Worm (Caenorhabditis elegans): Measurements from ENCODE around the gene T04C12.33.

T04C12.33 gene

ce11 chrV:11078104-11078724 lies 26.2 kb downstream of the T04C12.33 start, which contains the start of gene act-2 (continued):
- no peak for TF ChIP-seq attf-3 (GFP tag; conservative IDR thresholded peaks at IDR 0.05)
- no peak for TF ChIP-seq let-607 (tag; optimal IDR thresholded peaks at IDR 0.05)
- peak; percentile 91 for TF ChIP-seq D2030.7 (GFP tag; IDR thresholded peaks at IDR 0.05)
- peak; percentile 38 for TF ChIP-seq hrde-1 (tag; optimal IDR thresholded peaks at IDR 0.05; ENCODE audit: borderline replicate concordance)
- TF ChIP-seq efl-1 (GFP tag; optimal IDR thresholded peaks at IDR 0.05): peak; percentile 96
- no peak for TF ChIP-seq F57A8.1 (GFP tag; optimal IDR thresholded peaks at IDR 0.05)
- TF ChIP-seq nfya-2 (GFP tag; IDR thresholded peaks at IDR 0.05): no peak
- TF ChIP-seq B0019.2 (GFP tag; conservative IDR thresholded peaks at IDR 0.05): peak; percentile 75; the same call in 1 of the 2 replicates
- peak; percentile 85 for TF ChIP-seq pbrm-1 (GFP tag; IDR thresholded peaks at IDR 0.05)
- TF ChIP-seq bed-2 (GFP tag; IDR thresholded peaks at IDR 0.05): no peak
- TF ChIP-seq K12H6.12 (tag; optimal IDR thresholded peaks at IDR 0.05): peak; percentile 3
- peak; percentile 20 for TF ChIP-seq snpc-1.1 (tag; optimal IDR thresholded peaks at IDR 0.05; ENCODE audit: insufficient read depth)
- TF ChIP-seq egl-44 (GFP tag; IDR thresholded peaks at IDR 0.05): no peak
- no peak for TF ChIP-seq F22D6.2 (tag; optimal IDR thresholded peaks at IDR 0.05)
- no peak for TF ChIP-seq sdz-38 (tag; optimal IDR thresholded peaks at IDR 0.05)
- TF ChIP-seq ztf-3 (GFP tag; optimal IDR thresholded peaks at IDR 0.05): no peak
- no peak for TF ChIP-seq repo-1 (tag; optimal IDR thresholded peaks at IDR 0.05)
- TF ChIP-seq zim-3 (tag; optimal IDR thresholded peaks at IDR 0.05): no peak
- peak; percentile 55 for TF ChIP-seq lsl-1 (GFP tag; optimal IDR thresholded peaks at IDR 0.05)
- TF ChIP-seq tlf-1 (GFP tag; optimal IDR thresholded peaks at IDR 0.05): peak; percentile 55
- no peak for TF ChIP-seq C06A6.2 (GFP tag; conservative IDR thresholded peaks at IDR 0.05)
- TF ChIP-seq attf-5 (GFP tag; optimal IDR thresholded peaks at IDR 0.05): peak; percentile 62
- peak; percentile 50 for TF ChIP-seq unc-130 (GFP tag; optimal IDR thresholded peaks at IDR 0.05)
- peak; percentile 87 for TF ChIP-seq madf-3 (GFP tag; IDR thresholded peaks at IDR 0.05)
- peak; percentile 77 for TF ChIP-seq Y53G8AR.9 (GFP tag; conservative IDR thresholded peaks at IDR 0.05)
- peak; percentile 8 for TF ChIP-seq rpc-1 (optimal IDR thresholded peaks at IDR 0.05)
- no peak for TF ChIP-seq rpc-1 (tag; optimal IDR thresholded peaks at IDR 0.05)
- no peak; the same call in 1 of the 2 replicates for TF ChIP-seq B0336.3 (GFP tag; IDR thresholded peaks at IDR 0.05)
- no peak for TF ChIP-seq gei-17 (GFP tag; optimal IDR thresholded peaks at IDR 0.05)
- TF ChIP-seq B0035.1 (tag; optimal IDR thresholded peaks at IDR 0.05): no peak
- no peak for TF ChIP-seq Y56A3A.18 (GFP tag; IDR thresholded peaks at IDR 0.05)
- peak; percentile 76 for TF ChIP-seq C17E4.6 (GFP tag; IDR thresholded peaks at IDR 0.05)
- TF ChIP-seq tbx-9 (tag; optimal IDR thresholded peaks at IDR 0.05; ENCODE audit: borderline replicate concordance): no peak
- TF ChIP-seq sea-2 (GFP tag; IDR thresholded peaks at IDR 0.05): no peak
- no peak for TF ChIP-seq hmg-20 (GFP tag; IDR thresholded peaks at IDR 0.05)
- peak; percentile 38 for TF ChIP-seq lin-40 (tag; optimal IDR thresholded peaks at IDR 0.05)
- no peak for TF ChIP-seq madf-10 (tag; optimal IDR thresholded peaks at IDR 0.05)
- peak; percentile 73 for TF ChIP-seq ekl-4 (GFP tag; IDR thresholded peaks at IDR 0.05)
- TF ChIP-seq cebp-1 (GFP tag; IDR thresholded peaks at IDR 0.05): no peak
- TF ChIP-seq cebp-1 (tag; optimal IDR thresholded peaks at IDR 0.05): no peak
- TF ChIP-seq mcd-1 (GFP tag; IDR thresholded peaks at IDR 0.05): peak; percentile 95
- no peak for TF ChIP-seq sptf-2 (GFP tag; optimal IDR thresholded peaks at IDR 0.05)
- TF ChIP-seq pha-4 (tag; optimal IDR thresholded peaks at IDR 0.05): no peak
- no peak for TF ChIP-seq F55B11.4 (tag; optimal IDR thresholded peaks at IDR 0.05; ENCODE audit: borderline replicate concordance, insufficient read depth)
- no peak for TF ChIP-seq mxl-1 (tag; optimal IDR thresholded peaks at IDR 0.05)
- TF ChIP-seq lsy-27 (tag; optimal IDR thresholded peaks at IDR 0.05; ENCODE audit: borderline replicate concordance, insufficient read depth): no peak
- no peak for TF ChIP-seq F39B2.1 (GFP tag; IDR thresholded peaks at IDR 0.05)
- no peak for TF ChIP-seq mel-28 (tag; optimal IDR thresholded peaks at IDR 0.05; ENCODE audit: borderline replicate concordance)
